Worm (Caenorhabditis elegans) whole organism, early embryonic: Measurements from ENCODE around the gene smex-2.

Experiments used
- B0310.2 ChIP-seq: sonication (generic microtip); optimal IDR thresholded peaks from 2 replicates; lab custom pipeline; 2016; ENCODE audit warnings: mild to moderate bottlenecking, missing genetic modification characterization, missing compliant biosample characterization
- ama-1 ChIP-seq: fragments of 150-350 bp; optimal IDR thresholded peaks from 2 replicates; lab custom pipeline; 2014
- ceh-13 ChIP-seq: fragments of 200-800 bp; sonication (Bioruptor generic); optimal IDR thresholded peaks from 2 replicates; lab custom pipeline; 2018; ENCODE audit warnings: mild to moderate bottlenecking, missing genetic modification characterization, missing compliant biosample characterization
- ceh-36 ChIP-seq: sonication (generic microtip); optimal IDR thresholded peaks from 2 replicates; lab custom pipeline; 2016; ENCODE audit warnings: missing genetic modification characterization, inconsistent platforms, missing compliant biosample characterization
- hmbx-1 ChIP-seq: sonication (generic microtip); optimal IDR thresholded peaks from 2 replicates; lab custom pipeline; 2016; ENCODE audit warnings: mild to moderate bottlenecking, missing genetic modification characterization, missing compliant biosample characterization
- pes-1 ChIP-seq: fragments of 200-800 bp; sonication (Bioruptor generic); IDR thresholded peaks from 2 replicates; pipeline ENCODE4 v1.3.6; 2022; ENCODE audit warnings: missing genetic modification reagents, missing genetic modification characterization, missing compliant biosample characterization
- scrt-1 ChIP-seq: fragments of 200-800 bp; sonication (Bioruptor generic); IDR thresholded peaks from 2 replicates; pipeline ENCODE4 v1.3.6; 2022; ENCODE audit warnings: missing genetic modification characterization, missing compliant biosample characterization
- tbx-37 ChIP-seq: fragments of 200-800 bp; sonication (Bioruptor generic); conservative IDR thresholded peaks from 2 replicates; pipeline ENCODE4 v1.3.6; 2022; ENCODE audit warnings: missing genetic modification reagents, missing genetic modification characterization, missing compliant biosample characterization

DNA sequence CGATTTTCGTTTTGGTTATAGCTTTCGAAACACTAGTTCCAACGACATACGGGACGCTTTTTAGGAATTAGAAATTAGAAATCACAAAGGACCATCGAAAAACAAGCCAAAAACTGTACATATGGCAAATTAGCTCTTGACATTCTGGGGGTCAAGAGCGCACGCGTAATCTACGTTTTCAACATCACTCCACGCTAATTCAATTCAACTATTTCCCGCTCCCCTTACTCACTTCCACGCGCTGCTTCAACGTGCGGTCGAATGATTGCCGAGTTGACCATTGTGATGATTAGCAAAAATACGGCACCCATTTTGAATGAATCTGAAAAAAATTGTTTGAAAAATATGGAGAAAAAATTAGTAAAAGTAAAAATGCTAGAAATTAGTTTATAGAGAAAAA, 6.3 kb upstream of the smex-2 start:
- no peak for TF ChIP-seq B0310.2 (tag; lab: Kevin White, UChicago)
- no peak for TF ChIP-seq ceh-36 (tag; lab: Kevin White, UChicago)
- no peak for TF ChIP-seq ama-1
- no peak for TF ChIP-seq ceh-13 (GFP tag; lab: Kevin White, UChicago)
- TF ChIP-seq scrt-1 (GFP tag; lab: Robert Waterston, UW), result no peak
- TF ChIP-seq hmbx-1 (tag; lab: Kevin White, UChicago), result no peak
- no peak for TF ChIP-seq tbx-37 (GFP tag; lab: Robert Waterston, UW)
- no peak for TF ChIP-seq pes-1 (GFP tag; lab: Robert Waterston, UW)
